Fruit fly (Drosophila melanogaster) whole organism, embryonic: ENCODE results near the gene CG16984.

Experiments
- Atf6 ChIP-seq: fragments of 200-800 bp; sonication (Bioruptor generic); IDR thresholded peaks from 2 replicates; pipeline ENCODE4 v1.3.6; 2022; ENCODE audit warnings: missing biosample characterization, missing genetic modification characterization
- Bdp1 ChIP-seq: fragments of 200-800 bp; sonication (Bioruptor generic); optimal IDR thresholded peaks from 3 replicates; lab custom pipeline; 2016; ENCODE audit warnings: missing biosample characterization, missing genetic modification characterization
- Bgb ChIP-seq: fragments of 200-800 bp; sonication (Bioruptor generic); IDR thresholded peaks from 2 replicates; pipeline ENCODE4 v1.3.6; 2022; ENCODE audit warnings: missing biosample characterization, missing genetic modification characterization; ENCODE audit not compliant: partially characterized antibody
- Blimp-1 ChIP-seq: fragments of 200-800 bp; sonication (Bioruptor generic); optimal IDR thresholded peaks from 3 replicates; lab custom pipeline; 2018; ENCODE audit warnings: missing biosample characterization, missing genetic modification characterization, mild to moderate bottlenecking, moderate library complexity, missing genetic modification reagents
- CG10654 ChIP-seq: fragments of 200-800 bp; sonication (Bioruptor generic); optimal IDR thresholded peaks from 2 replicates; lab custom pipeline; 2016; ENCODE audit warnings: missing biosample characterization, missing genetic modification characterization
- CG13123 ChIP-seq: fragments of 200-800 bp; sonication (Bioruptor generic); optimal IDR thresholded peaks from 2 replicates; lab custom pipeline; 2016; ENCODE audit warnings: missing biosample characterization, missing genetic modification characterization
- CG1529 ChIP-seq: fragments of 200-800 bp; sonication (Bioruptor generic); optimal IDR thresholded peaks from 3 replicates; lab custom pipeline; 2018; ENCODE audit warnings: missing biosample characterization, missing genetic modification characterization
- CG17186 ChIP-seq: fragments of 200-800 bp; sonication (Bioruptor generic); optimal IDR thresholded peaks from 3 replicates; lab custom pipeline; 2017; ENCODE audit warnings: missing biosample characterization, missing genetic modification reagents, missing genetic modification characterization
- CG2202 ChIP-seq: fragments of 200-800 bp; sonication (Bioruptor generic); optimal IDR thresholded peaks from 2 replicates; lab custom pipeline; 2018; ENCODE audit warnings: missing biosample characterization, mild to moderate bottlenecking, missing genetic modification characterization
- CG2712 ChIP-seq: fragments of 200-800 bp; optimal IDR thresholded peaks from 3 replicates; lab custom pipeline; 2019; ENCODE audit warnings: missing biosample characterization, mild to moderate bottlenecking, missing genetic modification characterization, moderate library complexity
- CG30431 ChIP-seq: fragments of 200-800 bp; sonication (Bioruptor generic); optimal IDR thresholded peaks from 2 replicates; lab custom pipeline; 2017; ENCODE audit warnings: missing biosample characterization, missing genetic modification characterization
- CG34376 ChIP-seq: fragments of 200-800 bp; sonication (Bioruptor generic); optimal IDR thresholded peaks from 2 replicates; lab custom pipeline; 2018; ENCODE audit warnings: missing biosample characterization, mild to moderate bottlenecking, missing genetic modification characterization
- CG6854 ChIP-seq: fragments of 200-800 bp; sonication (Bioruptor generic); optimal IDR thresholded peaks from 3 replicates; lab custom pipeline; 2017; ENCODE audit warnings: missing biosample characterization, mild to moderate bottlenecking, missing genetic modification characterization
- CG7839 ChIP-seq: fragments of 200-800 bp; sonication (Bioruptor generic); optimal IDR thresholded peaks from 3 replicates; lab custom pipeline; 2018; ENCODE audit warnings: missing biosample characterization, mild to moderate bottlenecking, missing genetic modification characterization, moderate library complexity
- CG8281 ChIP-seq: fragments of 200-800 bp; sonication (Bioruptor generic); optimal IDR thresholded peaks from 2 replicates; lab custom pipeline; 2018; ENCODE audit warnings: missing biosample characterization, mild to moderate bottlenecking, missing genetic modification characterization, moderate library complexity
- CG8944 ChIP-seq: fragments of 200-800 bp; sonication (Bioruptor generic); optimal IDR thresholded peaks from 3 replicates; lab custom pipeline; 2016; ENCODE audit warnings: missing biosample characterization, missing genetic modification characterization
- CG9609 ChIP-seq: fragments of 200-800 bp; sonication (Bioruptor generic); optimal IDR thresholded peaks from 3 replicates; lab custom pipeline; 2016; ENCODE audit warnings: missing biosample characterization, missing genetic modification characterization
- Dad ChIP-seq: fragments of 200-800 bp; sonication (Bioruptor generic); optimal IDR thresholded peaks from 3 replicates; lab custom pipeline; 2016; ENCODE audit warnings: missing biosample characterization, missing genetic modification characterization
- Deaf1 ChIP-seq: fragments of 200-800 bp; optimal IDR thresholded peaks from 3 replicates; lab custom pipeline; 2019; ENCODE audit warnings: missing biosample characterization, mild to moderate bottlenecking, missing genetic modification characterization, moderate library complexity
- Fer1 ChIP-seq: fragments of 200-800 bp; sonication (Bioruptor generic); optimal IDR thresholded peaks from 2 replicates; lab custom pipeline; 2017; ENCODE audit warnings: missing biosample characterization, mild to moderate bottlenecking, missing genetic modification characterization
- HLH3B ChIP-seq: fragments of 200-800 bp; sonication (Bioruptor generic); IDR thresholded peaks from 2 replicates; pipeline ENCODE4 v1.3.6; 2022; ENCODE audit warnings: missing biosample characterization, missing genetic modification characterization
- Hmx ChIP-seq: fragments of 200-800 bp; sonication (Bioruptor generic); optimal IDR thresholded peaks from 2 replicates; lab custom pipeline; 2016; ENCODE audit warnings: missing biosample characterization, missing genetic modification characterization
- Hr39 ChIP-seq: fragments of >200 bp; optimal IDR thresholded peaks from 2 replicates; lab custom pipeline; 2017
- Lpt ChIP-seq: fragments of >200 bp; optimal IDR thresholded peaks from 2 replicates; lab custom pipeline; 2018; ENCODE audit warnings: missing biosample characterization, missing genetic modification characterization
- MESR4 ChIP-seq: fragments of 200-800 bp; sonication (Bioruptor generic); optimal IDR thresholded peaks from 2 replicates; lab custom pipeline; 2018; ENCODE audit warnings: missing biosample characterization, mild to moderate bottlenecking, missing genetic modification characterization, moderate library complexity
- Ravus ChIP-seq: fragments of 200-800 bp; sonication (Bioruptor generic); IDR thresholded peaks from 2 replicates; pipeline ENCODE4 v1.3.6; 2022; ENCODE audit warnings: missing biosample characterization, missing genetic modification characterization
- Rfx ChIP-seq: fragments of 200-800 bp; sonication (Bioruptor generic); IDR thresholded peaks from 2 replicates; pipeline ENCODE4 v1.3.6; 2022; ENCODE audit warnings: missing biosample characterization, missing genetic modification characterization
- Trl ChIP-seq, 3 experiments: fragments of >200 bp in 2 of 3; fragments of 200-800 bp in 1 of 3; sonication (Bioruptor generic) in 1 of 3; optimal IDR thresholded peaks; 2 replicates in 1 of 3; 3 replicates in 2 of 3; lab custom pipeline; 2016 to 2017; ENCODE audit warnings: missing biosample characterization in 1 of 3, missing genetic modification characterization in 1 of 3
- Vsx1 ChIP-seq: fragments of 200-800 bp; sonication (Bioruptor generic); optimal IDR thresholded peaks from 2 replicates; lab custom pipeline; 2017; ENCODE audit warnings: missing biosample characterization, mild to moderate bottlenecking, missing genetic modification characterization, missing genetic modification reagents
- ac ChIP-seq: fragments of 200-800 bp; sonication (Bioruptor generic); optimal IDR thresholded peaks from 3 replicates; lab custom pipeline; 2017; ENCODE audit warnings: missing biosample characterization, mild to moderate bottlenecking, missing genetic modification characterization
- btn ChIP-seq: fragments of 200-800 bp; sonication (Bioruptor generic); optimal IDR thresholded peaks from 2 replicates; lab custom pipeline; 2016; ENCODE audit warnings: missing biosample characterization, missing genetic modification characterization
- cas ChIP-seq: fragments of 200-800 bp; sonication (Bioruptor generic); IDR thresholded peaks from 2 replicates; pipeline ENCODE4 v1.3.6; 2022; ENCODE audit warnings: missing biosample characterization, missing genetic modification characterization
- dimm ChIP-seq: fragments of 200-800 bp; sonication (Bioruptor generic); IDR thresholded peaks from 2 replicates; pipeline ENCODE4 v1.3.6; 2022; ENCODE audit warnings: missing biosample characterization, missing genetic modification characterization
- esg ChIP-seq: fragments of 200-800 bp; sonication (Bioruptor generic); conservative IDR thresholded peaks from 2 replicates; pipeline ENCODE4 v1.3.6; 2022; ENCODE audit warnings: missing biosample characterization, missing genetic modification characterization
- gce ChIP-seq: fragments of 200-800 bp; sonication (Bioruptor generic); IDR thresholded peaks from 3 replicates; pipeline ENCODE4 v1.3.6; 2022; ENCODE audit warnings: missing biosample characterization, missing genetic modification characterization
- gsb ChIP-seq: fragments of 200-800 bp; sonication (Bioruptor generic); IDR thresholded peaks from 2 replicates; pipeline ENCODE4 v1.3.6; 2022; ENCODE audit warnings: missing biosample characterization, missing genetic modification characterization
- kay ChIP-seq: fragments of 200-800 bp; sonication (Bioruptor generic); optimal IDR thresholded peaks from 2 replicates; lab custom pipeline; 2016; ENCODE audit warnings: missing biosample characterization, missing genetic modification characterization
- klu ChIP-seq: fragments of 200-800 bp; sonication (Bioruptor generic); IDR thresholded peaks from 2 replicates; pipeline ENCODE4 v1.3.6; 2022; ENCODE audit warnings: missing biosample characterization, missing genetic modification characterization
- knrl ChIP-seq: fragments of 200-800 bp; sonication (Bioruptor generic); IDR thresholded peaks from 3 replicates; pipeline ENCODE4 v1.3.6; 2022; ENCODE audit warnings: missing biosample characterization, missing genetic modification characterization; ENCODE audit not compliant: partially characterized antibody
- odd ChIP-seq: fragments of 200-800 bp; sonication (Bioruptor generic); optimal IDR thresholded peaks from 2 replicates; lab custom pipeline; 2017; ENCODE audit warnings: missing biosample characterization, mild to moderate bottlenecking, missing genetic modification characterization
- pho ChIP-seq: fragments of 200-800 bp; sonication (Bioruptor generic); optimal IDR thresholded peaks from 2 replicates; lab custom pipeline; 2016; ENCODE audit warnings: missing biosample characterization, missing genetic modification characterization
- sens-2 ChIP-seq: fragments of 200-800 bp; sonication (Bioruptor generic); IDR thresholded peaks from 2 replicates; pipeline ENCODE4 v1.3.6; 2022; ENCODE audit warnings: missing biosample characterization, missing genetic modification characterization
- sisA ChIP-seq: fragments of 200-800 bp; sonication (Bioruptor generic); IDR thresholded peaks from 2 replicates; pipeline ENCODE4 v1.3.6; 2022; ENCODE audit warnings: missing biosample characterization, missing genetic modification characterization
- sob ChIP-seq: fragments of 200-800 bp; sonication (Bioruptor generic); IDR thresholded peaks from 2 replicates; pipeline ENCODE4 v1.3.6; 2022; ENCODE audit warnings: missing biosample characterization, missing genetic modification characterization
- stwl ChIP-seq: fragments of 200-800 bp; sonication (Bioruptor generic); optimal IDR thresholded peaks from 3 replicates; lab custom pipeline; 2018; ENCODE audit warnings: missing biosample characterization, mild to moderate bottlenecking, missing genetic modification characterization, moderate library complexity
- sug ChIP-seq: fragments of 200-800 bp; optimal IDR thresholded peaks from 2 replicates; lab custom pipeline; 2019; ENCODE audit warnings: missing biosample characterization, mild to moderate bottlenecking, missing genetic modification characterization, moderate library complexity
- ttk ChIP-seq: fragments of 200-800 bp; sonication (Bioruptor generic); IDR thresholded peaks from 2 replicates; pipeline ENCODE4 v2.1.2; 2022; ENCODE audit warnings: missing biosample characterization, missing genetic modification characterization
- vvl ChIP-seq: fragments of 200-800 bp; sonication (Bioruptor generic); IDR thresholded peaks from 2 replicates; pipeline ENCODE4 v1.3.6; 2022; ENCODE audit warnings: missing biosample characterization, missing genetic modification characterization
- zen2 ChIP-seq: fragments of 200-800 bp; sonication (Bioruptor generic); IDR thresholded peaks from 3 replicates; pipeline ENCODE4 v1.3.6; 2022; ENCODE audit warnings: missing biosample characterization, missing genetic modification characterization; ENCODE audit not compliant: partially characterized antibody
- zf30C ChIP-seq: fragments of 200-800 bp; sonication (Bioruptor generic); optimal IDR thresholded peaks from 3 replicates; lab custom pipeline; 2018; ENCODE audit warnings: missing biosample characterization, mild to moderate bottlenecking, missing genetic modification characterization

Gene CG16984

DNA sequence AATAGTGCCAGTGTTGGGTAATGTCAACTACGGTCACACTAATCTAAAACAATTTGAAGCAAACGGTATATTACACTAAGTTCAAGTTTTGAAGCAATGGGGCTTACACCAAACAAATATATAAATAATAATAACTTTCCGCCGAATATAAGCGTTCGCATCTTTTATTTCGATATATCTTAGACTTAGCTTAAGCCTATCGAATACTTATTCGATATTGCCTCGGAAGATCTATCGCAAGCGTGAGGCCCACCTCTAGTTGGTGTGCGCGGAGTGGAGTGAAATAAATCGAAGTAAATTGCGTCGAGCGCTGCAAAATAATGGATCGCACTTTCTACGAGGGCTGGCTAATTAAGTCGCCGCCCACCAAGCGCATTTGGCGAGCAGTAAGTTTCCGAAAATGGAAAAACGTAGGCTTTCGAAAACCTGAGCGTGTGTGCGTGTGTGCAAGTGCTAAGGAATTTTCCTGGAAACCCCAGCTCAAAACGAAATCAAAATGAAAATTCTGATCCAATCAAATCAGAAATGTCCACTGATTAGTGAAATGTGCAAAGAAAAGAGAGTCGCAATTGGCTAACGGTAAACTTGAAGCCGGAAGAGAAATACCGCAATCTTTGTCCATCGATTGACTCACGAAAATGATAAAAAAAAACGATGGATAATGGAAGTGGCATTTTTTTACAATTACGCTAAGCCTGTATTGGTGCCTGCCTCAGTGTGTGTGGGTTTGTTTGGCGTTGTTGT is 6.2 kb upstream of the CG16984 start, which contains the start of gene dos (continued):
- TF ChIP-seq CG8944 (GFP tag; lab: Kevin White, UChicago) = peak; percentile 17
- 0 out of 2 replicates have a peak, but pooled peaks have one; percentile 8 for TF ChIP-seq ttk (GFP tag; lab: Robert Waterston, UW)
- TF ChIP-seq Fer1 (GFP tag; lab: Kevin White, UChicago) = peak; percentile 61
- TF ChIP-seq kay = no peak
- TF ChIP-seq Trl (optimal IDR thresholded peaks at IDR 0.05; lab: Kevin White, UChicago) = no peak
- peak; percentile 61 for TF ChIP-seq Trl (GFP tag; optimal IDR thresholded peaks at IDR 0.05; lab: Kevin White, UChicago)
- TF ChIP-seq btn (GFP tag; lab: Kevin White, UChicago) = no peak
- no peak for TF ChIP-seq Atf6
- no peak for TF ChIP-seq esg (GFP tag; lab: Robert Waterston, UW)
- peak; percentile 41 for TF ChIP-seq CG7839 (tag; lab: Kevin White, UChicago)
- TF ChIP-seq sens-2 (GFP tag; lab: Robert Waterston, UW) = no peak
- peak; percentile 63; the same call in 2 of the 3 replicates for TF ChIP-seq zen2 (GFP tag; lab: Robert Waterston, UW)
- no peak for TF ChIP-seq klu (GFP tag; lab: Robert Waterston, UW)
- no peak for TF ChIP-seq CG30431 (GFP tag; lab: Kevin White, UChicago)
- TF ChIP-seq zf30C = no peak
- TF ChIP-seq vvl = peak; percentile 59
- no peak for TF ChIP-seq CG1529 (GFP tag; lab: Kevin White, UChicago)
- TF ChIP-seq MESR4 (GFP tag; lab: Kevin White, UChicago) = peak; percentile 67
- TF ChIP-seq CG9609 (GFP tag; lab: Kevin White, UChicago) = peak; percentile 22
- TF ChIP-seq Lpt (GFP tag; lab: Kevin White, UChicago) = no peak
- no peak for TF ChIP-seq ac
- no peak for TF ChIP-seq dimm (GFP tag; lab: Robert Waterston, UW)
- TF ChIP-seq sug (tag; lab: Kevin White, UChicago) = peak; percentile 69
- TF ChIP-seq cas (GFP tag; lab: Robert Waterston, UW) = no peak
- peak; percentile 43 for TF ChIP-seq Blimp-1 (GFP tag; lab: Kevin White, UChicago)
- peak; percentile 97 for TF ChIP-seq stwl
- TF ChIP-seq Dad = peak; percentile 5
- TF ChIP-seq Hmx = no peak
- 0 out of 2 replicates have a peak, but pooled peaks have one; percentile 32 for TF ChIP-seq sob (GFP tag; lab: Robert Waterston, UW)
- TF ChIP-seq sisA (GFP tag; lab: Robert Waterston, UW) = no peak
- peak; percentile 75 for TF ChIP-seq CG2712 (tag; lab: Kevin White, UChicago)
- peak; percentile 39 for TF ChIP-seq Bdp1
- TF ChIP-seq Rfx (GFP tag; lab: Robert Waterston, UW) = peak; percentile 38; the same call in 1 of the 2 replicates
- TF ChIP-seq CG34376 (GFP tag; lab: Kevin White, UChicago) = peak; percentile 34
- TF ChIP-seq Vsx1 (GFP tag; lab: Kevin White, UChicago) = peak; percentile 53
- no peak for TF ChIP-seq HLH3B
- TF ChIP-seq CG10654 (GFP tag; lab: Kevin White, UChicago) = peak; percentile 44
- TF ChIP-seq CG8281 (tag; lab: Kevin White, UChicago) = no peak
- TF ChIP-seq knrl = peak; percentile 74
- TF ChIP-seq CG13123 (GFP tag; lab: Kevin White, UChicago) = peak; percentile 22
- TF ChIP-seq CG6854 (GFP tag; lab: Kevin White, UChicago) = no peak
- no peak for TF ChIP-seq Ravus (GFP tag; lab: Robert Waterston, UW)
- peak; percentile 77 for TF ChIP-seq Bgb (GFP tag; lab: Robert Waterston, UW)
- no peak for TF ChIP-seq odd (GFP tag; lab: Kevin White, UChicago)
- peak; percentile 1 for TF ChIP-seq Deaf1 (tag; lab: Kevin White, UChicago)
- TF ChIP-seq CG2202 = peak; percentile 37
- no peak for TF ChIP-seq gsb
- no peak for TF ChIP-seq Hr39 (lab: Kevin White, UChicago)
- peak; percentile 22 for TF ChIP-seq pho
- 0 out of 3 replicates have a peak, but pooled peaks have one; percentile 38 for TF ChIP-seq gce (GFP tag; lab: Robert Waterston, UW)
- peak; percentile 69 for TF ChIP-seq CG17186 (GFP tag; lab: Kevin White, UChicago)
